Worm (Caenorhabditis elegans): Measurements from ENCODE around the gene unc-112.
A peak's percentile ranks its signal among the peaks of the same experiment; 100 is the strongest.

DNA sequence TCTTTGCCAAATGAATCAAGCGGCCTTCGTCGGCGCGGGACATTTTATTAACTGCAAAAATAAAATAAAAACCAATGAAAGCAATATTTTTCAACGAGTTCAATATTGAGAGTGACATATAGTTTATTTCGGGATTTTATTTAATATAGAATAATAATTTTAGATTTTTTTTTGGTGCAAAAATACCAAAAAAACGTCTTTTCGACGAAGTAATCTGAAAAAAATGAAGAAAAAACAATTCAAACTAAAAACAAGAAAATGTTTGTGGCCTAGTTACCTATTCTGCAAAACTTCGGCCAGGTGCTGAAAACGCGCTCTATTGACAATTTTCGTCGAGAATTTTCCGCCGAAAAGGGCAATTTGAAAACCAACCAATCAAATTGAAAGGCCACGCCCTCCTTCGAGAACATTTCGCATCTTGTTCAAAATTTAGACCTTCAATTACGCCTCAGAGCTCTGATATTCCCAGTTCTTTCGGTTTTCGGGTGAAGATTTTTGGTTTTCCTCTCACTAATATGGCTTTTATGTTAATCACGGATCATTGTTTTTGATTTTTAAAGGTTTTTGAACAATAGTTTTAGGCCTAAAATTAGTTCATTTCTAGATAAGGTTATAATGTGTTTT, 10.9 kb downstream of the unc-112 start, which contains the start of gene C47E8.4:
- TF ChIP-seq ZK546.5 (tag; optimal IDR thresholded peaks at IDR 0.05) (peak; percentile 70), F13H6.1 (tag; optimal IDR thresholded peaks at IDR 0.05) (peak; percentile 98), blmp-1 (tag; optimal IDR thresholded peaks at IDR 0.05; ENCODE audit: insufficient read depth) (peak; percentile 89), lsy-2 (tag; optimal IDR thresholded peaks at IDR 0.05) (peak; percentile 97 to 98), unc-62 (GFP tag; optimal IDR thresholded peaks at IDR 0.05) (peak; percentile 83), zag-1 (tag; optimal IDR thresholded peaks at IDR 0.05) (peak; percentile 93), snpc-4 (tag; optimal IDR thresholded peaks at IDR 0.05) (peak; percentile 90), ama-1 (optimal IDR thresholded peaks at IDR 0.05) (peak; percentile 93), alr-1 (tag; optimal IDR thresholded peaks at IDR 0.05) (no peak), sem-4 (tag; optimal IDR thresholded peaks at IDR 0.05) (peak; percentile 98)
